Fruit fly (Drosophila melanogaster): ENCODE measurements around the gene CG42324.

Gene CG42324

DNA sequence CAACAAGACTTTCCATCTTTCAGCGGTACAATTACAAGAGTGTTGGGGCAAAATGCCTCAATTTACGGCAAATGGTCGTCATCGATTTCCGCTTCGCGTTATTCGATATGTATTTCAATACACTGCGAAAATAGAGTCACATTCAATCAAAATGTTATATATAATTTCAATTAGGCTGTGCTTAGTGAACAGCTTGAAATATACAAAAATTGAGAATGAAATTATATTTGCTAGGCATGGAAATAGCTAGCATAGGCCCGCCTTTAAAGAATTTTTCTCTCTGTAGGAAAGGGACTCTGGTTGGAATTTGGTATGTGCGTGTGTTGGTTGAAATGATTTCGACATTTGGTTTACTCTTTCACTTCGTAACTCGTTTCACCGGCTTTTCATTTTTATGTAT is 7.3 kb downstream of the CG42324 start:
- TF ChIP-seq pan (optimal IDR thresholded peaks at IDR 0.05): no peak
- TF ChIP-seq Dll (optimal IDR thresholded peaks at IDR 0.05): no peak
- no peak for TF ChIP-seq EcR (GFP tag; optimal IDR thresholded peaks at IDR 0.05)
- TF ChIP-seq psq (optimal IDR thresholded peaks at IDR 0.05): no peak

dm6 chr3L:3484553-3484952 is 12.3 kb downstream of the CG42324 start, which contains the start of gene CG43074:
Gene CG43074, minus strand, starts transcription at chr3L:3484653.
- TF ChIP-seq EcR (GFP tag; optimal IDR thresholded peaks at IDR 0.05) (no peak), Dll (optimal IDR thresholded peaks at IDR 0.05) (no peak), pan (optimal IDR thresholded peaks at IDR 0.05) (no peak), CG8478 (optimal IDR thresholded peaks at IDR 0.05) (no peak), usp (GFP tag; optimal IDR thresholded peaks at IDR 0.05) (no peak)

DNA sequence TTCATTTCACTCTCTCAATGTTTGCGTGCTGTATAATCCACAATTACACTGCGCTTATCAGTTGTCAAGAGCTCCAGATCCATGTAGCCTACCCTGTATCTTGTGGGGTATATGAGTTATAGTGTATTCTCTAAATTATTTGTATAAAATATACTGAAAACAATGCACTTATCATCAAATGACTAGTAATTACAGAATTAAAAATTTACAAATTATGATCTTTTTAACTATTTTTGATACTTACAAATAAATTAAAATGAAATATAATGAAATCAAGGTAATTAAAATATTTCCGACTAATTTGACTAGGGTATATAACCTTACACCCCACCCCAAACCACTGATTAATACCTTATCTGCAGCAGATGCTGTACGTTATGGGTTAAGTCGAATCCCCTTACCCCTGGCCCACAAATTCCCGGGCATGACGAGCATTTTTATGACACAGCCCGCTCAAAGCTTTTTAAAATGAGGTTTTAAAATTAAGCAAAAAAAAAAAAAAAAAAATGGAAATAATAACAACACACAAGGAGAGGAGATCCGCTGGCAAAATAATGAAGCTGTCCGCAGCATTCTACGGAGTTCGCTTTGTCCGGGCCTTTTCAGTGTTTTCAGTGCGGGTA is 13.0 kb downstream of the CG42324 start:
- TF ChIP-seq usp (GFP tag; optimal IDR thresholded peaks at IDR 0.05) (no peak), pan (optimal IDR thresholded peaks at IDR 0.05) (peak; percentile 47)

DNA sequence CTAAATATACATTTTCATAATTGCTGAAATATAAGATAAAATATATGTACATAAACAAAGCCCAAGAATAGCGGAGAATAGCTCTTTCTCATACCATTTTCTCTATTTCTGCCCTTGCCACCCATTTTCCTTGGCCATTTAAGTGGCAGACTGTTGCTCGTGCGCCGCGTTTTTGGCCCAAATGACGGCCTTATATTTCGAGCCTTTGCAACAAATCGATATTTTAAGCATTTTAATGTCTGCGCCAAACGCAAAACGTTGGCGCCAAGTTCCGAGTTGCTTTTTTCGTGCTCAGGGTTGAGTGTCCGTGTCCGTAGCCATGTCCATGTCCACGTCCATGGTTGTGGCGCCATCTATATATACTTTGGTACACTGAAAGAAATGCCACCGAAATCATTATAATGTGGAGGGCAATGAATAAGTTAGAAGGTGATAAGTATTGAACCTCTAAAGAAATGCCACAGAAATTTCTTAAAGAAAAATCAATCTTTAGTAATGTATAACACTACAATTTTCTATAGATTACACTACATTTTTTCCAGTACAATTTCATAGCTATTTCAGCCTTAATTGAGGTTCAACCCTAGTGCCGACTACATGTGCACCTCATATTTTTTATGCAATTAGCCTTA is 20.0 kb downstream of the CG42324 start:
- TF ChIP-seq psq (optimal IDR thresholded peaks at IDR 0.05): no peak
- no peak for TF ChIP-seq Dll (optimal IDR thresholded peaks at IDR 0.05)
- no peak for TF ChIP-seq EcR (GFP tag; optimal IDR thresholded peaks at IDR 0.05)
- TF ChIP-seq CG8478 (optimal IDR thresholded peaks at IDR 0.05): no peak
- no peak for TF ChIP-seq pan (optimal IDR thresholded peaks at IDR 0.05)
- no peak for TF ChIP-seq usp (GFP tag; optimal IDR thresholded peaks at IDR 0.05)

- no peak for TF ChIP-seq Dll (optimal IDR thresholded peaks at IDR 0.05)
- TF ChIP-seq pan (optimal IDR thresholded peaks at IDR 0.05): no peak
- no peak for TF ChIP-seq psq (optimal IDR thresholded peaks at IDR 0.05)
- no peak for TF ChIP-seq CG8478 (optimal IDR thresholded peaks at IDR 0.05)
- no peak for TF ChIP-seq EcR (GFP tag; optimal IDR thresholded peaks at IDR 0.05)
- no peak for TF ChIP-seq usp (GFP tag; optimal IDR thresholded peaks at IDR 0.05)
Measured at dm6 chr3L:3496593-3496992, 24.3 kb downstream of the CG42324 start.

dm6 chr3L:3503248-3503647 is 31.0 kb downstream of the CG42324 start:
- no peak for TF ChIP-seq pan (optimal IDR thresholded peaks at IDR 0.05)
- no peak for TF ChIP-seq CG8478 (optimal IDR thresholded peaks at IDR 0.05)
- no peak for TF ChIP-seq psq (optimal IDR thresholded peaks at IDR 0.05)
- no peak for TF ChIP-seq EcR (GFP tag; optimal IDR thresholded peaks at IDR 0.05)
- no peak for TF ChIP-seq usp (GFP tag; optimal IDR thresholded peaks at IDR 0.05)
- TF ChIP-seq Dll (optimal IDR thresholded peaks at IDR 0.05): no peak

- TF ChIP-seq psq (optimal IDR thresholded peaks at IDR 0.05) (no peak), usp (GFP tag; optimal IDR thresholded peaks at IDR 0.05) (no peak), pan (optimal IDR thresholded peaks at IDR 0.05) (no peak), Dll (optimal IDR thresholded peaks at IDR 0.05) (peak; percentile 13), EcR (GFP tag; optimal IDR thresholded peaks at IDR 0.05) (peak; percentile 33 to 75)
Measured at dm6 chr3L:3512567-3512966, 40.3 kb downstream of the CG42324 start, which contains the start of gene ImpE2. Gene ImpE2, minus strand, starts transcription at chr3L:3512681.

dm6 chr3L:3512998-3513397 is 40.8 kb downstream of the CG42324 start:
- TF ChIP-seq pan (optimal IDR thresholded peaks at IDR 0.05) (no peak), Dll (optimal IDR thresholded peaks at IDR 0.05) (no peak)

dm6 chr3L:3514020-3514419 is 41.8 kb downstream of the CG42324 start:
- TF ChIP-seq usp (GFP tag; optimal IDR thresholded peaks at IDR 0.05) (no peak), Dll (optimal IDR thresholded peaks at IDR 0.05) (no peak), pan (optimal IDR thresholded peaks at IDR 0.05) (no peak), EcR (GFP tag; optimal IDR thresholded peaks at IDR 0.05) (no peak), CG8478 (optimal IDR thresholded peaks at IDR 0.05) (no peak)

dm6 chr3L:3515280-3516020 is 43.2 kb downstream of the CG42324 start, which contains the start of gene Eip63E:
Gene Eip63E, plus strand, starts transcription at chr3L:3515751.
- no peak for TF ChIP-seq pan (optimal IDR thresholded peaks at IDR 0.05)
- TF ChIP-seq Dll (optimal IDR thresholded peaks at IDR 0.05): no peak
- TF ChIP-seq usp (GFP tag; optimal IDR thresholded peaks at IDR 0.05): no peak
- no peak for TF ChIP-seq psq (optimal IDR thresholded peaks at IDR 0.05)
- no peak for TF ChIP-seq CG8478 (optimal IDR thresholded peaks at IDR 0.05)
- TF ChIP-seq EcR (GFP tag; optimal IDR thresholded peaks at IDR 0.05): no peak

DNA sequence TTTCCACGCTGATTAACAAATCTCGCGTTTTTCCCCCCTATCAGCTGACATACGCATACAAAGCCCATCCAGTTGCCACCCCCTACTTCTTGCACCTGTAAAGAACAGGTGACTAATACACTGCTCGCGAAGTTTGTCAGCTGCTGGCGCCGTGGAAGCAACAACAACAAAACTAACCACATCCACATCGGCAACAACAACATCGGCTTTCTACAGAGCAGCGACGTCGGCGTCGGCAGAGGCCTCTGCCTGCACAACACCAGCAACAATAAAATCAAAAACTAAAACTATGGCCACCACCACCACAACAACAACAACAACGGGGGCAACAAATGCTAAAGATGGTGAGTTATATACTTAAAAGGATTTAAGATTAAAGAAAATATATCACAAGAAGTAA is 44.2 kb downstream of the CG42324 start:
- no peak for TF ChIP-seq EcR (GFP tag; optimal IDR thresholded peaks at IDR 0.05)

dm6 chr3L:3517894-3518293 is 45.6 kb downstream of the CG42324 start:
- TF ChIP-seq Dll (optimal IDR thresholded peaks at IDR 0.05): no peak
- TF ChIP-seq CG8478 (optimal IDR thresholded peaks at IDR 0.05): no peak
- TF ChIP-seq psq (optimal IDR thresholded peaks at IDR 0.05): no peak
- no peak for TF ChIP-seq usp (GFP tag; optimal IDR thresholded peaks at IDR 0.05)
- no peak for TF ChIP-seq EcR (GFP tag; optimal IDR thresholded peaks at IDR 0.05)
- no peak for TF ChIP-seq pan (optimal IDR thresholded peaks at IDR 0.05)
